Fruit fly (Drosophila melanogaster) whole organism, embryonic: ENCODE measurements around the gene Uba5.
A peak's percentile ranks its signal among the peaks of the same experiment; 100 is the strongest.

Source experiments
- Atf6 ChIP-seq: fragments of 200-800 bp; sonication (Bioruptor generic); IDR thresholded peaks from 2 replicates; pipeline ENCODE4 v1.3.6; 2022; ENCODE audit warnings: missing biosample characterization, missing genetic modification characterization
- Awh ChIP-seq: fragments of 200-800 bp; sonication (Bioruptor generic); IDR thresholded peaks from 2 replicates; pipeline ENCODE4, ENCODE4 v1.3.6; 2022; ENCODE audit warnings: missing biosample characterization, missing genetic modification characterization
- CG10267 ChIP-seq: fragments of 200-800 bp; sonication (Bioruptor generic); optimal IDR thresholded peaks from 2 replicates; lab custom pipeline; 2018; ENCODE audit warnings: missing biosample characterization, mild to moderate bottlenecking, missing genetic modification characterization, moderate library complexity
- CG10366 ChIP-seq: fragments of 200-800 bp; sonication (Bioruptor generic); IDR thresholded peaks from 2 replicates; pipeline ENCODE4 v1.3.6; 2022; ENCODE audit warnings: missing biosample characterization, missing genetic modification characterization
- CG11085 ChIP-seq: fragments of 200-800 bp; sonication (Bioruptor generic); IDR thresholded peaks from 2 replicates; pipeline ENCODE4 v1.3.6; 2022; ENCODE audit warnings: missing biosample characterization, missing genetic modification characterization
- CG12104 ChIP-seq: fragments of 200-800 bp; sonication (Bioruptor generic); optimal IDR thresholded peaks from 3 replicates; lab custom pipeline; 2016; ENCODE audit warnings: missing biosample characterization, missing genetic modification characterization
- CG12299 ChIP-seq: fragments of 200-800 bp; sonication (Bioruptor generic); optimal IDR thresholded peaks from 2 replicates; lab custom pipeline; 2018; ENCODE audit warnings: missing biosample characterization, mild to moderate bottlenecking, missing genetic modification characterization
- CG14710 ChIP-seq: fragments of 200-800 bp; sonication (Bioruptor generic); optimal IDR thresholded peaks from 3 replicates; lab custom pipeline; 2019; ENCODE audit warnings: missing biosample characterization, mild to moderate bottlenecking, missing genetic modification characterization, moderate library complexity
- CG15514 ChIP-seq: fragments of 200-800 bp; sonication (Bioruptor generic); optimal IDR thresholded peaks from 3 replicates; lab custom pipeline; 2017; ENCODE audit warnings: missing biosample characterization, missing genetic modification characterization, mild to moderate bottlenecking, moderate library complexity, missing genetic modification reagents
- CG15601 ChIP-seq: fragments of 200-800 bp; sonication (Bioruptor generic); optimal IDR thresholded peaks from 3 replicates; lab custom pipeline; 2019; ENCODE audit warnings: missing biosample characterization, mild to moderate bottlenecking, missing genetic modification characterization, moderate library complexity
- CG16779 ChIP-seq: fragments of 200-800 bp; sonication (Bioruptor generic); IDR thresholded peaks from 2 replicates; pipeline ENCODE4 v1.3.6; 2022; ENCODE audit warnings: missing biosample characterization, missing genetic modification characterization
- CG2116 ChIP-seq: fragments of 200-800 bp; sonication (Bioruptor generic); optimal IDR thresholded peaks from 3 replicates; lab custom pipeline; 2018; ENCODE audit warnings: missing biosample characterization, mild to moderate bottlenecking, missing genetic modification characterization
- CG4282 ChIP-seq: fragments of 200-800 bp; sonication (Bioruptor generic); optimal IDR thresholded peaks from 2 replicates; lab custom pipeline; 2016; ENCODE audit warnings: missing biosample characterization, missing genetic modification characterization
- CG43689 ChIP-seq: fragments of 200-800 bp; sonication (Bioruptor generic); IDR thresholded peaks from 2 replicates; pipeline ENCODE4 v1.3.6; 2022; ENCODE audit warnings: missing biosample characterization, missing genetic modification characterization
- CG4404 ChIP-seq: fragments of 200-800 bp; sonication (Bioruptor generic); IDR thresholded peaks from 2 replicates; pipeline ENCODE4 v1.3.6; 2022; ENCODE audit warnings: missing biosample characterization, missing genetic modification characterization
- CG6765 ChIP-seq: fragments of 200-800 bp; sonication (Bioruptor generic); optimal IDR thresholded peaks from 3 replicates; lab custom pipeline; 2017; ENCODE audit warnings: missing biosample characterization, mild to moderate bottlenecking, missing genetic modification characterization
- CG7839 ChIP-seq: fragments of 200-800 bp; sonication (Bioruptor generic); optimal IDR thresholded peaks from 3 replicates; lab custom pipeline; 2018; ENCODE audit warnings: missing biosample characterization, mild to moderate bottlenecking, missing genetic modification characterization, moderate library complexity
- CG8290 ChIP-seq, 3 experiments: fragments of 200-800 bp; sonication (Bioruptor generic); optimal IDR thresholded peaks; 2 replicates each; lab custom pipeline; 2016 to 2019; ENCODE audit warnings: missing biosample characterization in 3 of 3, missing genetic modification characterization in 3 of 3, mild to moderate bottlenecking in 2 of 3, moderate library complexity in 1 of 3
- CHES-1-like ChIP-seq: fragments of 200-800 bp; sonication (Bioruptor generic); optimal IDR thresholded peaks from 2 replicates; lab custom pipeline; 2016; ENCODE audit warnings: missing biosample characterization, missing genetic modification characterization
- D ChIP-seq, 2 experiments: fragments of 200-800 bp in 1 of 2; fragments of >200 bp in 1 of 2; sonication (Bioruptor generic) in 1 of 2; optimal IDR thresholded peaks; 2 replicates in 1 of 2; 3 replicates in 1 of 2; lab custom pipeline; 2017; ENCODE audit warnings: mild to moderate bottlenecking in 1 of 2, missing biosample characterization in 1 of 2, missing genetic modification characterization in 1 of 2, missing genetic modification reagents in 1 of 2
- D19B ChIP-seq: fragments of 200-800 bp; sonication (Bioruptor generic); optimal IDR thresholded peaks from 2 replicates; lab custom pipeline; 2017; ENCODE audit warnings: missing biosample characterization, mild to moderate bottlenecking, missing genetic modification characterization
- Dip2 ChIP-seq: fragments of 200-800 bp; sonication (Bioruptor generic); IDR thresholded peaks from 2 replicates; pipeline ENCODE4 v1.3.6; 2022; ENCODE audit warnings: missing biosample characterization, missing genetic modification characterization
- Gsc ChIP-seq: fragments of 200-800 bp; sonication (Bioruptor generic); IDR thresholded peaks from 2 replicates; pipeline ENCODE4 v1.3.6; 2022; ENCODE audit warnings: missing biosample characterization, missing genetic modification characterization
- MBD-R2 ChIP-seq: fragments of 200-800 bp; sonication (Bioruptor generic); IDR thresholded peaks from 2 replicates; pipeline ENCODE4 v1.3.6; 2022; ENCODE audit warnings: missing biosample characterization, missing genetic modification characterization
- Mad ChIP-seq: fragments of 200-800 bp; sonication (Bioruptor generic); optimal IDR thresholded peaks from 2 replicates; lab custom pipeline; 2016; ENCODE audit warnings: missing biosample characterization, missing genetic modification characterization
- NK7.1 ChIP-seq: fragments of 200-800 bp; sonication (Bioruptor generic); optimal IDR thresholded peaks from 3 replicates; lab custom pipeline; 2016; ENCODE audit warnings: missing biosample characterization, missing genetic modification characterization
- Rx ChIP-seq: fragments of 200-800 bp; sonication (Bioruptor generic); IDR thresholded peaks from 2 replicates; pipeline ENCODE4 v1.3.6; 2022; ENCODE audit warnings: missing biosample characterization, missing genetic modification characterization
- Scr ChIP-seq: fragments of 200-800 bp; sonication (Bioruptor generic); IDR thresholded peaks from 2 replicates; pipeline ENCODE4 v1.3.6; 2022; ENCODE audit warnings: missing biosample characterization, missing genetic modification characterization; ENCODE audit not compliant: partially characterized antibody
- Sox102F ChIP-seq: fragments of 200-800 bp; sonication (Bioruptor generic); optimal IDR thresholded peaks from 2 replicates; lab custom pipeline; 2018; ENCODE audit warnings: missing biosample characterization, mild to moderate bottlenecking, missing genetic modification characterization, moderate library complexity
- Spps ChIP-seq: fragments of 200-800 bp; sonication (Bioruptor generic); optimal IDR thresholded peaks from 2 replicates; lab custom pipeline; 2018; ENCODE audit warnings: missing biosample characterization, mild to moderate bottlenecking, missing genetic modification characterization
- TFAM ChIP-seq: fragments of 200-800 bp; sonication (Bioruptor generic); optimal IDR thresholded peaks from 2 replicates; lab custom pipeline; 2017; ENCODE audit warnings: missing biosample characterization, missing genetic modification characterization, inconsistent platforms
- Vsx1 ChIP-seq: fragments of 200-800 bp; sonication (Bioruptor generic); optimal IDR thresholded peaks from 2 replicates; lab custom pipeline; 2017; ENCODE audit warnings: missing biosample characterization, mild to moderate bottlenecking, missing genetic modification characterization, missing genetic modification reagents
- Xbp1 ChIP-seq: fragments of 200-800 bp; sonication (Bioruptor generic); optimal IDR thresholded peaks from 3 replicates; lab custom pipeline; 2016; ENCODE audit warnings: missing biosample characterization, mild to moderate bottlenecking, missing genetic modification characterization
- amos ChIP-seq: fragments of 200-800 bp; sonication (Bioruptor generic); IDR thresholded peaks from 2 replicates; pipeline ENCODE4 v1.3.6; 2022; ENCODE audit warnings: missing biosample characterization, missing genetic modification characterization; ENCODE audit not compliant: partially characterized antibody
- br ChIP-seq: fragments of >200 bp; optimal IDR thresholded peaks from 2 replicates; lab custom pipeline; 2017
- chif ChIP-seq, 2 experiments: fragments of 200-800 bp; sonication (Bioruptor generic); optimal IDR thresholded peaks; 3 replicates each; lab custom pipeline; 2016; ENCODE audit warnings: missing biosample characterization in 2 of 2, missing genetic modification characterization in 2 of 2
- croc ChIP-seq: fragments of 200-800 bp; sonication (Bioruptor generic); conservative IDR thresholded peaks from 3 replicates; pipeline ENCODE4 v1.3.6; 2022; ENCODE audit warnings: missing biosample characterization, missing genetic modification characterization
- exex ChIP-seq: fragments of 200-800 bp; sonication (Bioruptor generic); optimal IDR thresholded peaks from 4 replicates; lab custom pipeline; 2018; ENCODE audit warnings: missing biosample characterization, mild to moderate bottlenecking, missing genetic modification characterization, moderate library complexity
- ind ChIP-seq: fragments of 200-800 bp; sonication (Bioruptor generic); optimal IDR thresholded peaks from 3 replicates; lab custom pipeline; 2016; ENCODE audit warnings: missing biosample characterization, missing genetic modification characterization
- lab ChIP-seq: fragments of 200-800 bp; sonication (Bioruptor generic); optimal IDR thresholded peaks from 3 replicates; lab custom pipeline; 2017; ENCODE audit warnings: missing biosample characterization, missing genetic modification characterization, mild to moderate bottlenecking, moderate library complexity, missing genetic modification reagents
- onecut ChIP-seq: fragments of 200-800 bp; sonication (Bioruptor generic); IDR thresholded peaks from 2 replicates; pipeline ENCODE4 v1.3.6; 2022; ENCODE audit warnings: missing biosample characterization, missing genetic modification characterization
- pho ChIP-seq: fragments of 200-800 bp; sonication (Bioruptor generic); optimal IDR thresholded peaks from 2 replicates; lab custom pipeline; 2016; ENCODE audit warnings: missing biosample characterization, missing genetic modification characterization
- ranshi ChIP-seq: fragments of 200-800 bp; sonication (Bioruptor generic); IDR thresholded peaks from 2 replicates; pipeline ENCODE4 v1.3.6; 2022; ENCODE audit warnings: missing biosample characterization, missing genetic modification characterization
- sc ChIP-seq, 3 experiments: fragments of >200 bp in 2 of 3; fragments of 200-800 bp in 1 of 3; sonication (Bioruptor generic) in 1 of 3; optimal IDR thresholded peaks; 2 replicates in 2 of 3; 3 replicates in 1 of 3; lab custom pipeline; 2017; ENCODE audit warnings: mild to moderate bottlenecking in 1 of 3, missing biosample characterization in 1 of 3, missing genetic modification characterization in 1 of 3, missing genetic modification reagents in 1 of 3
- sisA ChIP-seq: fragments of 200-800 bp; sonication (Bioruptor generic); IDR thresholded peaks from 2 replicates; pipeline ENCODE4 v1.3.6; 2022; ENCODE audit warnings: missing biosample characterization, missing genetic modification characterization
- wor ChIP-seq: fragments of 200-800 bp; sonication (Bioruptor generic); IDR thresholded peaks from 2 replicates; pipeline ENCODE4 v1.3.6; 2022; ENCODE audit warnings: missing biosample characterization, missing genetic modification characterization

The Uba5 gene

DNA sequence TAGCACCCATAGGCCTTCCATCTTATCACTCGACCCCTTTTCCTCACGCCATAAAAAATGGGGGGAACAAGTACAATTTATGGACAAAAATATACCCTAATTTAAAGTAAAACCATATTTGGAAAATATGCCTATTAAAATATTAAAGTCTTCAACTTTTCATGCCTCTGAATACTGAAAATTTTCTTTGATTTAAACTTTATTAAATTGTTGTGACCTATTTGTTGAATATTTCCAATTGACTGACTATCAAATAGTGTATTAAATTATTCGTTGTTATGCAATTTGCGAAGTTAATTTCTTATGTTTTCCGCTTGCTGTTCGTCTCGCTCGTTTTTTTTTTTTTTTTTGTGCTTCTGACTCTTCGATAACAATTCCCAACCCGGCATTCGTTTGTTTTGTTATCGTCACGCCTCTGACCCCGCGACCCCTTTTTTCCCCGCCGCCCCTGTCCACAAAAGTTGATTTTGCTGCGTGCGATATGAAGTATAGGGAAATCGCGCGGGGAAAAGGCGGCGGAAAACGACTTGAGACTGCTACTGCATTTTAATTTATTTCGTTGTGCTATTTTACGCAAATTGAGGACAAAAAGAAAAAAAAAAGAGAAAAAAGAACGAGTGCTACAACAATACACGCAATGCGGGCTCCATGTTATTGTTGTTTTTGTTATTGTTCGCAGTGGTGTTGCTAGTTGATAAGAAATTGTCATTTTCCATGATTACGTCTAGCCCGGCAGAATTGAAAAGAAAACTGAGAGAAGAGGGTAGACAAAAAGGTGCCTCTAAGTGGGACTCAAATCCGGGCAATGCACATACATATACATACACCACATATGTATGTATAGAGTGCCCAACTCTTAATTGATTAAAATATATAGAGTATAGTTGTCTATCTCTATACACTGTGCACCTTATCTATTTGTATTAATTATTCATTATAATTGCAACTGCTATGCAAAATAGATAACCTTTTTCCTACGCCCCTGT, 38.5 kb downstream of the Uba5 start (continued):
- no peak for TF ChIP-seq Dip2 (GFP tag; lab: Robert Waterston, UW)
- TF ChIP-seq Gsc, result no peak
- TF ChIP-seq chif (GFP tag; optimal IDR thresholded peaks at IDR 0.05; lab: Kevin White, UChicago), result peak in 1 of 2 experiments; percentile 46
- TF ChIP-seq Spps (tag; lab: Kevin White, UChicago), result peak; percentile 12
- TF ChIP-seq CG12299, result no peak
- peak; percentile 53 for TF ChIP-seq CG10267 (tag; lab: Kevin White, UChicago)
- peak; percentile 11 for TF ChIP-seq CG15514 (GFP tag; lab: Kevin White, UChicago)
- TF ChIP-seq wor (GFP tag; lab: Robert Waterston, UW), result peak; percentile 25; the same call in 1 of the 2 replicates
- TF ChIP-seq CG16779 (GFP tag; lab: Robert Waterston, UW), result no peak
- TF ChIP-seq onecut (GFP tag; lab: Robert Waterston, UW), result peak; percentile 16; the same call in 1 of the 2 replicates
- peak; percentile 56 for TF ChIP-seq ind (GFP tag; lab: Kevin White, UChicago)
- TF ChIP-seq CHES-1-like (GFP tag; lab: Kevin White, UChicago), result peak; percentile 2
- peak; percentile 29 for TF ChIP-seq Vsx1
- TF ChIP-seq D (optimal IDR thresholded peaks at IDR 0.05; lab: Kevin White, UChicago), result no peak
- TF ChIP-seq D (GFP tag; optimal IDR thresholded peaks at IDR 0.05; lab: Kevin White, UChicago), result peak; percentile 31
- TF ChIP-seq Atf6 (GFP tag; lab: Robert Waterston, UW), result peak; percentile 56; the same call in 1 of the 2 replicates
- peak; percentile 37 for TF ChIP-seq CG12104 (GFP tag; lab: Kevin White, UChicago)
- peak; percentile 7 for TF ChIP-seq pho (GFP tag; lab: Kevin White, UChicago)
- TF ChIP-seq CG15601 (tag; lab: Kevin White, UChicago), result peak; percentile 39
- TF ChIP-seq CG4404, result no peak
- TF ChIP-seq sisA (GFP tag; lab: Robert Waterston, UW), result peak; percentile 52; the same call in 1 of the 2 replicates
- TF ChIP-seq TFAM, result no peak
- peak; percentile 82 for TF ChIP-seq Sox102F (GFP tag; lab: Kevin White, UChicago)
- no peak for TF ChIP-seq Rx
- TF ChIP-seq croc (GFP tag; lab: Robert Waterston, UW), result peak; percentile 32; the same call in 2 of the 3 replicates
- peak; percentile 78 for TF ChIP-seq lab (GFP tag; lab: Kevin White, UChicago)
- TF ChIP-seq CG43689 (GFP tag; lab: Robert Waterston, UW), result no peak
- peak; percentile 55 for TF ChIP-seq CG14710
- TF ChIP-seq CG8290 (GFP tag; optimal IDR thresholded peaks at IDR 0.05; lab: Kevin White, UChicago), result no peak
- TF ChIP-seq CG8290 (tag; optimal IDR thresholded peaks at IDR 0.05; lab: Kevin White, UChicago), result peak in 1 of 2 experiments; percentile 3
- TF ChIP-seq Mad (GFP tag; lab: Kevin White, UChicago), result no peak
- 0 out of 2 replicates have a peak, but pooled peaks have one; percentile 26 for TF ChIP-seq MBD-R2
- TF ChIP-seq CG7839 (tag; lab: Kevin White, UChicago), result peak; percentile 68
- TF ChIP-seq CG4282 (GFP tag; lab: Kevin White, UChicago), result no peak
- no peak for TF ChIP-seq sc (optimal IDR thresholded peaks at IDR 0.05; lab: Kevin White, UChicago)
- no peak for TF ChIP-seq sc (GFP tag; optimal IDR thresholded peaks at IDR 0.05; lab: Kevin White, UChicago)
- peak; percentile 66 for TF ChIP-seq CG10366
- TF ChIP-seq D19B (GFP tag; lab: Kevin White, UChicago), result peak; percentile 42
- TF ChIP-seq exex (tag; lab: Kevin White, UChicago), result peak; percentile 48
- TF ChIP-seq Scr (GFP tag; lab: Robert Waterston, UW), result no peak
- TF ChIP-seq CG11085 (GFP tag; lab: Robert Waterston, UW), result no peak
- TF ChIP-seq ranshi (GFP tag; lab: Robert Waterston, UW), result 0 out of 2 replicates have a peak, but pooled peaks have one; percentile 38
- no peak for TF ChIP-seq NK7.1 (GFP tag; lab: Kevin White, UChicago)
- TF ChIP-seq CG6765 (GFP tag; lab: Kevin White, UChicago), result no peak
- TF ChIP-seq br (lab: Kevin White, UChicago), result no peak
- no peak for TF ChIP-seq amos (GFP tag; lab: Robert Waterston, UW)
- TF ChIP-seq Xbp1 (GFP tag; lab: Kevin White, UChicago), result peak; percentile 50
- TF ChIP-seq CG2116, result no peak
- TF ChIP-seq Awh (GFP tag; lab: Robert Waterston, UW), result peak; percentile 61
